Worm (Caenorhabditis elegans) whole organism, mixed stage, embryonic: Measurements from ENCODE around the gene arrd-19.

ENCODE experiments used
- lin-13 ChIP-seq: fragments of 150-350 bp; optimal IDR thresholded peaks from 2 replicates; lab custom pipeline; 2014; ENCODE audit warnings: missing biosample characterization, missing genetic modification characterization
- nhr-12 ChIP-seq: fragments of 150-350 bp; optimal IDR thresholded peaks from 2 replicates; lab custom pipeline; 2014; ENCODE audit warnings: missing biosample characterization, missing genetic modification characterization
- nhr-28 ChIP-seq: fragments of 150-350 bp; optimal IDR thresholded peaks from 2 replicates; lab custom pipeline; 2014; ENCODE audit warnings: missing biosample characterization, missing genetic modification characterization
- unc-39 ChIP-seq: fragments of 150-350 bp; optimal IDR thresholded peaks from 2 replicates; lab custom pipeline; 2014; ENCODE audit warnings: missing biosample characterization, missing genetic modification characterization
- unc-62 ChIP-seq: fragments of 150-350 bp; optimal IDR thresholded peaks from 2 replicates; lab custom pipeline; 2014; ENCODE audit warnings: missing biosample characterization, missing genetic modification reagents, missing genetic modification characterization

DNA sequence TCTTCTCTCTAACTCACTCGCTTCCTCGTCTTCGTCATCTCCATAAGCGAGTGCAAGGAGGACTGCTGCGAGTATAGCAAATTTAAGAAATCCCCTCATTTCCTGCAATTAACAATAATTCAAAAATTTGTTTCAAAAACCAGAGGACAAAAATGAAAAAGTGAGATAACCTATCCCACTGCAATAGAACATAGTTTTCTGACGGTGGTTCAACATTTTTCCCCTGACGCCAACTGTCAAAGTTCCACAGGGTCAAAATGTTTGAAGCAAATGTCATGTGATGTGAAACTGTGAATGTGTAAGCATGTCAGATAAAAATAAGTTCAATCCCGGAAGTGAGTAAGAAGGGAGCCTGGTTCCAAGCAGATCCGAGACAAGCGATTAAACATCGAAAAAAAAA lies 45.9 kb downstream of the arrd-19 start, which contains the start of gene T28A11.19:
- TF ChIP-seq nhr-28 (tag; lab: Kevin White, UChicago) (no peak), nhr-12 (tag; lab: Kevin White, UChicago) (no peak), unc-62 (GFP tag; lab: Kevin White, UChicago) (no peak), lin-13 (tag; lab: Kevin White, UChicago) (no peak), unc-39 (tag; lab: Kevin White, UChicago) (no peak)
